Fruit fly (Drosophila melanogaster): ENCODE data around the gene Adi1.
A peak's percentile ranks its signal among the peaks of the same experiment; 100 is the strongest.

Adi1 gene

dm6 chr3L:10656451-10657198, 6.6 kb upstream of the Adi1 start (continued):
- TF ChIP-seq Atf3 (GFP tag; optimal IDR thresholded peaks at IDR 0.05) (peak; percentile 48), Dbx (GFP tag; IDR thresholded peaks at IDR 0.05) (peak; percentile 51; the same call in 1 of the 3 replicates), gsb-n (tag; optimal IDR thresholded peaks at IDR 0.05) (peak; percentile 77), H15 (GFP tag; IDR thresholded peaks at IDR 0.05) (no peak), scrt (GFP tag; optimal IDR thresholded peaks at IDR 0.05) (peak; percentile 62), kay (GFP tag; optimal IDR thresholded peaks at IDR 0.05) (peak; percentile 45), CG31441 (GFP tag; IDR thresholded peaks at IDR 0.05) (no peak; the same call in 1 of the 2 replicates), sob (GFP tag; IDR thresholded peaks at IDR 0.05) (peak; percentile 75; the same call in 1 of the 2 replicates), CG3407 (GFP tag; optimal IDR thresholded peaks at IDR 0.05) (peak; percentile 80), dan (GFP tag; IDR thresholded peaks at IDR 0.05) (no peak), CG17802 (tag; optimal IDR thresholded peaks at IDR 0.05) (no peak), Myb (GFP tag; optimal IDR thresholded peaks at IDR 0.05) (peak; percentile 16), sens (GFP tag) (peak; percentile 95), org-1 (GFP tag; optimal IDR thresholded peaks at IDR 0.05) (peak; percentile 76), Lim3 (GFP tag; IDR thresholded peaks at IDR 0.05) (no peak), Sox100B (GFP tag; optimal IDR thresholded peaks at IDR 0.05) (peak; percentile 71), tll (GFP tag; optimal IDR thresholded peaks at IDR 0.05) (no peak), trh (GFP tag; optimal IDR thresholded peaks at IDR 0.05) (peak; percentile 45), D19A (tag; optimal IDR thresholded peaks at IDR 0.05) (peak; percentile 34), CG18011 (GFP tag; optimal IDR thresholded peaks at IDR 0.05) (peak; percentile 17), Nf-YC (tag; optimal IDR thresholded peaks at IDR 0.05) (peak; percentile 7), CG4730 (GFP tag; IDR thresholded peaks at IDR 0.05) (no peak), p53 (GFP tag; optimal IDR thresholded peaks at IDR 0.05) (peak; percentile 50), Hr51 (GFP tag; optimal IDR thresholded peaks at IDR 0.05) (peak; percentile 23 to 47), MTF-1 (GFP tag; optimal IDR thresholded peaks at IDR 0.05; ENCODE audit: borderline replicate concordance) (peak; percentile 88), CG3847 (GFP tag; IDR thresholded peaks at IDR 0.05) (no peak), Neu2 (GFP tag; optimal IDR thresholded peaks at IDR 0.05; ENCODE audit: borderline replicate concordance) (no peak), slou (GFP tag; optimal IDR thresholded peaks at IDR 0.05) (peak; percentile 26), CG2889 (GFP tag; IDR thresholded peaks at IDR 0.05) (no peak), CG12942 (GFP tag; optimal IDR thresholded peaks at IDR 0.05) (peak; percentile 62), Lpt (GFP tag; optimal IDR thresholded peaks at IDR 0.05) (no peak), CG6765 (GFP tag; optimal IDR thresholded peaks at IDR 0.05) (peak; percentile 77), esg (GFP tag; conservative IDR thresholded peaks at IDR 0.05) (no peak), dmrt11E (tag; optimal IDR thresholded peaks at IDR 0.05) (peak; percentile 42), luna (GFP tag; optimal IDR thresholded peaks at IDR 0.05) (no peak), CG1602 (GFP tag; optimal IDR thresholded peaks at IDR 0.05) (peak; percentile 33), tna (GFP tag; IDR thresholded peaks at IDR 0.05; ENCODE audit: partially characterized antibody) (no peak), Stat92E (GFP tag; optimal IDR thresholded peaks at IDR 0.05) (no peak), Rx (GFP tag; IDR thresholded peaks at IDR 0.05) (no peak), unc-4 (GFP tag; IDR thresholded peaks at IDR 0.05; ENCODE audit: partially characterized antibody) (no peak), CG11504 (tag; optimal IDR thresholded peaks at IDR 0.05) (peak; percentile 65), CoRest (tag; optimal IDR thresholded peaks at IDR 0.05) (peak; percentile 63), CG7357 (GFP tag; IDR thresholded peaks at IDR 0.05) (no peak), crp (GFP tag; optimal IDR thresholded peaks at IDR 0.05) (peak in 1 of 2 experiments; percentile 12), pum (GFP tag; optimal IDR thresholded peaks at IDR 0.05) (peak; percentile 28), CG8478 (optimal IDR thresholded peaks at IDR 0.05) (no peak), lab (GFP tag; optimal IDR thresholded peaks at IDR 0.05) (peak; percentile 91), zf30C (GFP tag; optimal IDR thresholded peaks at IDR 0.05) (no peak), Side (GFP tag; optimal IDR thresholded peaks at IDR 0.05) (peak; percentile 67)
